Worm (Caenorhabditis elegans): ENCODE data around the gene rps-14.

Gene rps-14

DNA sequence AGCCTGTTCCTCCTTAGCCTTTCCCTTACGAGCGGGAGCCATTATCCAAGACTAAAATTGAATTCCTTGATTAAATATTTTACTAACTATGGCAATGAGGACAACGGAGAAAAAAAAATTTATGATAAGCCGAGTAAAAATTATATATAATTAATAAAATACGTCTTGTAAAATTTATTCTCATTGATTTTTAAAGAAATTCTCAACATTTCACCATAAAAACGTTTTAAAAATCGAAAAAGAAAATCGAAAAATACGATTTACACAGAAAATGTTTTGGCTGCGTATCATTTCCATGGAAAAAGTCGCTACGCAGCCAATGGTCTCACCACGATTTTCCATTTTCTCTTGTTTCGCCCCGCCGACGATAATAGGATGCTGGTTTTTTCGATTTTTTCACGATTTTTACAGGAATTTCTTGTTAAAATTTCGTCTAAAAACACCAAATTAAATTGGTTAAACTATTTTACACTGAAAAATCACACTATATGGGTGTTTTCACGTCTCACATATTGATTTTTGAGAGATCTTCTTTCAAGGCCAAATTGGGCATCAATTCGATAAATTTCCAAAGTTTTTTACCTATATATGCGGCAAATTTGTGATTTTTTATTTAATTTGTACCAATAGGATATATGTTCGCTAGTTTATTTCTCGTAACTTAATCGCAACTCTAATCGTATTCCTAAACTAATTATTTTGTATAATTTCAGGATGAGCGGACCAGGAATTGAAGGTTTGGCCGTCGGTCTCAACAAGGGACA lies at the start of gene rps-14, which contains the start of gene rpl-36:
Gene rps-14 (minus strand): TSS at position 51 of the 764 bp plus-strand sequence.
Gene rpl-36 (plus strand): TSS at position 714 of the 764 bp plus-strand sequence.
- TF ChIP-seq nhr-76 (tag; optimal IDR thresholded peaks at IDR 0.05) (no peak), nhr-237 (tag; optimal IDR thresholded peaks at IDR 0.05) (peak; percentile 92), unc-39 (tag; optimal IDR thresholded peaks at IDR 0.05) (no peak), ceh-39 (tag; optimal IDR thresholded peaks at IDR 0.05) (peak; percentile 76), sptf-1 (tag; optimal IDR thresholded peaks at IDR 0.05) (peak; percentile 57), ztf-11 (tag; optimal IDR thresholded peaks at IDR 0.05) (no peak), drap-1 (GFP tag; optimal IDR thresholded peaks at IDR 0.05) (no peak), pha-4 (tag; optimal IDR thresholded peaks at IDR 0.05) (peak; percentile 86), mab-5 (tag; optimal IDR thresholded peaks at IDR 0.05) (no peak), nhr-12 (tag; optimal IDR thresholded peaks at IDR 0.05) (no peak), ces-1 (GFP tag; optimal IDR thresholded peaks at IDR 0.05) (peak; percentile 41), nhr-28 (tag; optimal IDR thresholded peaks at IDR 0.05) (no peak), tbx-8 (GFP tag; optimal IDR thresholded peaks at IDR 0.05) (no peak), flh-1 (GFP tag; optimal IDR thresholded peaks at IDR 0.05) (no peak), unc-62 (GFP tag; optimal IDR thresholded peaks at IDR 0.05) (no peak), snpc-4 (tag; optimal IDR thresholded peaks at IDR 0.05) (no peak), hlh-1 (tag; optimal IDR thresholded peaks at IDR 0.05) (peak; percentile 4), M03D4.4 (tag; optimal IDR thresholded peaks at IDR 0.05) (peak; percentile 66), sem-2 (GFP tag; optimal IDR thresholded peaks at IDR 0.05) (no peak), blmp-1 (tag; optimal IDR thresholded peaks at IDR 0.05) (peak; percentile 15), ham-2 (GFP tag; optimal IDR thresholded peaks at IDR 0.05) (no peak), lsy-2 (tag; optimal IDR thresholded peaks at IDR 0.05) (peak; percentile 86), ceh-83 (GFP tag; optimal IDR thresholded peaks at IDR 0.05) (no peak), cnd-1 (tag; optimal IDR thresholded peaks at IDR 0.05) (no peak), mep-1 (tag; optimal IDR thresholded peaks at IDR 0.05) (peak; percentile 91), lin-13 (tag; optimal IDR thresholded peaks at IDR 0.05) (peak; percentile 87), nhr-2 (tag; optimal IDR thresholded peaks at IDR 0.05) (peak; percentile 16), bed-3 (GFP tag; optimal IDR thresholded peaks at IDR 0.05) (no peak), lin-32 (GFP tag; optimal IDR thresholded peaks at IDR 0.05) (no peak)

DNA sequence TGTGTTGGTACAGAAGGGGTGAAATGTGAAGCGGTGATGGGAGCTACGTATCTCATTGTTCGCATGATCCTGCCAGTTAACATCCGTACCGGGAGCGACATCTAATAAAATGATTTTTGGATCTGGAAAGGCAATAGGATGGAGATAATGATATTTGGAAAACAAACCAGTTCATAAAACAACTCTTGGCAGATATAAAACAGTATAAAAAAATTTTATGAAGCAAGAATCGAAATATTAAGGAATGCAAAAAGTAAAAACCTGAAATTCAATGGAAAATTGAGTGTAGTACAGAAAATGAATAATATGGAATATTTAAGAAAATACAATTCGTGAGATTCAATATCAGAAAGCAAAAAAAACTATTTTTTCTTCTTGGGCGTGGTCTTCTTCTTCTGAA lies 47.2 kb upstream of the rps-14 start, which contains the start of gene hsp-75:
Gene hsp-75 (minus strand): TSS at position 101 of the 400 bp plus-strand sequence.
- TF ChIP-seq hlh-1 (tag; optimal IDR thresholded peaks at IDR 0.05) (no peak), elt-3 (tag; optimal IDR thresholded peaks at IDR 0.05) (no peak), nhr-237 (tag; optimal IDR thresholded peaks at IDR 0.05) (no peak), lin-32 (GFP tag; optimal IDR thresholded peaks at IDR 0.05) (no peak), ceh-83 (GFP tag; optimal IDR thresholded peaks at IDR 0.05) (no peak)

DNA sequence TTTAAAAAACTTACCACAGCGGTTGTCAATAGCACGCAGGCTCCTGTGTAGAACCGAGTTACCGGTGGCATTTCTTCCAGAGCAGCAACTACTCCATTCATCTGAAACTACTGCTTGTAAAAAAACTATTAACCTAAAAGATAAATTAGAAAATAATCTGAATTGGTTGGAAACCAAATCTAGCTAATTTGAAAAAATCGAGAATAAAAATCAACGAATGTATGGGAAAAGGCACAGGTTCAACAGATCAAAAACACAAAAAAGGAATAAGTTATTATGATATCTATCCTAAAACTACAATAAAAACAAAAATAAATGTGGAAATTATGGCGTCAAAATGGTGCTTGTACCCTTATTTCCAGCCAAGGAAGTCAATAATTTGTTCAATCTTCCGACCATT lies 43.6 kb upstream of the rps-14 start, which contains the start of gene der-2:
Gene der-2 (minus strand): TSS at position 101 of the 400 bp plus-strand sequence.
- no peak for TF ChIP-seq hlh-1 (tag; optimal IDR thresholded peaks at IDR 0.05)
- no peak for TF ChIP-seq nhr-76 (tag; optimal IDR thresholded peaks at IDR 0.05)
- no peak for TF ChIP-seq nhr-237 (tag; optimal IDR thresholded peaks at IDR 0.05)
- TF ChIP-seq unc-39 (tag; optimal IDR thresholded peaks at IDR 0.05): no peak

DNA sequence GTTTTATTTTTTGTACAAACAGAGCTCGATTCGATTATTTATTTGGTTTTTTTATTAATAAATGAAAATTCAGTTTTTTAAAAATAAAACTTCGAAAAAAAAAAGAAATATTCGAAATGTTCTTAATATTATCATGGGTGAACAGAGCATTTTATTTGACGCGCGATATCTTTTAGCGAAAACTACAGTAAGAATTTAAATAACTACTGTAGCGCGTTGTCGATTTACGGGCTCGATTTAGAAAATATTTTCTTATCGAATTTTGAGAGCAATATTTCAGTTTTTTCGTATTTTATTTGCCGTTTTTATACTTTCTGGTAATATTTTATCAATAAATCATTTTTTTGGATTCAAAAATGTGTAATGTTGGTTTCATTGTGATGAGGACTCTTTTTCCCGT lies 41.7 kb upstream of the rps-14 start:
- TF ChIP-seq unc-120 (tag; optimal IDR thresholded peaks at IDR 0.05; ENCODE audit: poor library complexity, severe bottlenecking): no peak
- TF ChIP-seq unc-62 (GFP tag; optimal IDR thresholded peaks at IDR 0.05): no peak
- no peak for TF ChIP-seq tbx-8 (GFP tag; optimal IDR thresholded peaks at IDR 0.05)
- TF ChIP-seq blmp-1 (tag; optimal IDR thresholded peaks at IDR 0.05): no peak
- no peak for TF ChIP-seq flh-1 (GFP tag; optimal IDR thresholded peaks at IDR 0.05)
- no peak for TF ChIP-seq M03D4.4 (tag; optimal IDR thresholded peaks at IDR 0.05)
- TF ChIP-seq mls-2 (tag; optimal IDR thresholded peaks at IDR 0.05): no peak
- TF ChIP-seq cnd-1 (tag; optimal IDR thresholded peaks at IDR 0.05): no peak
- no peak for TF ChIP-seq ceh-83 (GFP tag; optimal IDR thresholded peaks at IDR 0.05)
- no peak for TF ChIP-seq pha-4 (tag; optimal IDR thresholded peaks at IDR 0.05)
- no peak for TF ChIP-seq sem-2 (GFP tag; optimal IDR thresholded peaks at IDR 0.05)
- TF ChIP-seq lsy-2 (tag; optimal IDR thresholded peaks at IDR 0.05): no peak
- no peak for TF ChIP-seq lin-13 (tag; optimal IDR thresholded peaks at IDR 0.05)
- no peak for TF ChIP-seq bed-3 (GFP tag; optimal IDR thresholded peaks at IDR 0.05)
- TF ChIP-seq nhr-237 (tag; optimal IDR thresholded peaks at IDR 0.05): no peak

Data from whole organism, mixed stage, embryonic.